Fruit fly (Drosophila melanogaster): ENCODE measurements around the gene Roc1a.

The Roc1a gene

dm6 chrX:655492-656379 is 8.6 kb downstream of the Roc1a start, which contains the start of the genes Hmt4-20 and SkpA (continued):
- peak; percentile 84 for TF ChIP-seq D (optimal IDR thresholded peaks at IDR 0.05)
- TF ChIP-seq D (GFP tag; optimal IDR thresholded peaks at IDR 0.05), result no peak
- no peak for TF ChIP-seq CG16863 (GFP tag; optimal IDR thresholded peaks at IDR 0.05)
- peak in 1 of 2 experiments; percentile 58 for TF ChIP-seq tll (GFP tag; optimal IDR thresholded peaks at IDR 0.05)
- no peak for TF ChIP-seq dmrt99B (tag; optimal IDR thresholded peaks at IDR 0.05)
- TF ChIP-seq Hsf (GFP tag; optimal IDR thresholded peaks at IDR 0.05), result no peak
- no peak for TF ChIP-seq CG7987 (GFP tag; optimal IDR thresholded peaks at IDR 0.05)
- no peak for TF ChIP-seq schlank (tag; optimal IDR thresholded peaks at IDR 0.05)
- no peak for TF ChIP-seq exex (tag; optimal IDR thresholded peaks at IDR 0.05)
- no peak for TF ChIP-seq crol (GFP tag; IDR thresholded peaks at IDR 0.05)
- peak; percentile 7 for TF ChIP-seq zen (tag; optimal IDR thresholded peaks at IDR 0.05)
- TF ChIP-seq CrebB (tag; optimal IDR thresholded peaks at IDR 0.05), result no peak
- peak; percentile 92 for TF ChIP-seq Bgb (GFP tag; IDR thresholded peaks at IDR 0.05; ENCODE audit: partially characterized antibody)
- TF ChIP-seq Sry-β (GFP tag; optimal IDR thresholded peaks at IDR 0.05), result peak; percentile 50
- no peak for TF ChIP-seq org-1 (GFP tag; optimal IDR thresholded peaks at IDR 0.05)
- TF ChIP-seq jigr1 (GFP tag; IDR thresholded peaks at IDR 0.05), result no peak
- TF ChIP-seq Bdp1 (GFP tag; optimal IDR thresholded peaks at IDR 0.05), result no peak
- TF ChIP-seq pzg (GFP tag; optimal IDR thresholded peaks at IDR 0.05), result peak; percentile 88
- TF ChIP-seq Vsx1 (GFP tag; optimal IDR thresholded peaks at IDR 0.05), result no peak
- no peak for TF ChIP-seq CG32772 (GFP tag; IDR thresholded peaks at IDR 0.05)
- TF ChIP-seq sr (GFP tag; IDR thresholded peaks at IDR 0.05), result no peak
- TF ChIP-seq Atf6 (GFP tag; IDR thresholded peaks at IDR 0.05), result no peak
- TF ChIP-seq CG13775 (GFP tag; optimal IDR thresholded peaks at IDR 0.05), result peak; percentile 13
- no peak for TF ChIP-seq CG9876 (GFP tag; optimal IDR thresholded peaks at IDR 0.05)
- TF ChIP-seq unpg (GFP tag; optimal IDR thresholded peaks at IDR 0.05), result no peak
- TF ChIP-seq CG4424 (GFP tag; optimal IDR thresholded peaks at IDR 0.05), result no peak
- peak; percentile 42 for TF ChIP-seq Abd-B (GFP tag; optimal IDR thresholded peaks at IDR 0.05)
- TF ChIP-seq Ets97D (GFP tag; optimal IDR thresholded peaks at IDR 0.05), result peak; percentile 70
- no peak for TF ChIP-seq CG17568 (GFP tag; optimal IDR thresholded peaks at IDR 0.05)
- peak; percentile 37; the same call in 1 of the 2 replicates for TF ChIP-seq CG3847 (GFP tag; IDR thresholded peaks at IDR 0.05)
- no peak for TF ChIP-seq CG4328 (GFP tag; optimal IDR thresholded peaks at IDR 0.05)
- peak; percentile 90 for TF ChIP-seq CG2129 (GFP tag; IDR thresholded peaks at IDR 0.05; ENCODE audit: partially characterized antibody)
- TF ChIP-seq CG1792 (GFP tag; optimal IDR thresholded peaks at IDR 0.05), result no peak
- TF ChIP-seq stc (GFP tag; IDR thresholded peaks at IDR 0.05), result no peak
- TF ChIP-seq CG3995 (GFP tag; optimal IDR thresholded peaks at IDR 0.05), result peak; percentile 9
- TF ChIP-seq sim (GFP tag; IDR thresholded peaks at IDR 0.05), result no peak
- TF ChIP-seq CG6791 (GFP tag; IDR thresholded peaks at IDR 0.05; ENCODE audit: partially characterized antibody), result peak; percentile 93
- TF ChIP-seq stwl (tag; optimal IDR thresholded peaks at IDR 0.05), result peak; percentile 16
- TF ChIP-seq kay (GFP tag; optimal IDR thresholded peaks at IDR 0.05), result no peak
- TF ChIP-seq ERR (GFP tag; optimal IDR thresholded peaks at IDR 0.05), result no peak
- no peak for TF ChIP-seq CG11456 (GFP tag; IDR thresholded peaks at IDR 0.05)
- no peak for TF ChIP-seq Kr (GFP tag; optimal IDR thresholded peaks at IDR 0.05)
- no peak for TF ChIP-seq CG31441 (GFP tag; IDR thresholded peaks at IDR 0.05)
- TF ChIP-seq gt (GFP tag; IDR thresholded peaks at IDR 0.05), result no peak
- no peak for TF ChIP-seq Ssrp (tag; optimal IDR thresholded peaks at IDR 0.05)
- 0 out of 3 replicates have a peak, but pooled peaks have one; percentile 27 for TF ChIP-seq ci (GFP tag; IDR thresholded peaks at IDR 0.05)
- no peak for TF ChIP-seq Awh (GFP tag; IDR thresholded peaks at IDR 0.05)
- TF ChIP-seq sens-2 (GFP tag; IDR thresholded peaks at IDR 0.05), result no peak
- peak; percentile 78 for TF ChIP-seq hkb (optimal IDR thresholded peaks at IDR 0.05)
- TF ChIP-seq hkb (GFP tag; IDR thresholded peaks at IDR 0.05), result no peak
